Worm (Caenorhabditis elegans) whole organism, L4/young adult: ENCODE measurements around the gene acr-8.

Experiments used
- dao-5 ChIP-seq: sonication (generic microtip); optimal IDR thresholded peaks from 2 replicates; lab custom pipeline; 2016; ENCODE audit warnings: missing genotype, missing genetic modification characterization, moderate library complexity, missing compliant biosample characterization
- him-1 ChIP-seq: sonication (generic microtip); optimal IDR thresholded peaks from 2 replicates; lab custom pipeline; 2016; ENCODE audit warnings: missing genotype, missing genetic modification reagents, missing genetic modification characterization, missing compliant biosample characterization

- TF ChIP-seq dao-5 (tag; lab: Kevin White, UChicago) (no peak), him-1 (tag; lab: Kevin White, UChicago) (no peak)
Measured at ce11 chrX:10432786-10433185, 20.3 kb downstream of the acr-8 start.
